Fruit fly (Drosophila melanogaster) whole organism, prepupa: ENCODE results near the gene cac.

Source experiments
- CG10631 ChIP-seq: fragments of 200-800 bp; sonication (Bioruptor generic); optimal IDR thresholded peaks from 2 replicates; lab custom pipeline; 2016; ENCODE audit warnings: missing biosample characterization, missing genetic modification characterization
- CG10669 ChIP-seq: fragments of 200-800 bp; sonication (Bioruptor generic); optimal IDR thresholded peaks from 3 replicates; lab custom pipeline; 2018; ENCODE audit warnings: missing biosample characterization, mild to moderate bottlenecking, missing genetic modification characterization, moderate library complexity
- CG11902 ChIP-seq: fragments of 200-800 bp; sonication (Bioruptor generic); optimal IDR thresholded peaks from 3 replicates; lab custom pipeline; 2016; ENCODE audit warnings: missing biosample characterization, missing genetic modification characterization
- CG3032 ChIP-seq: fragments of 200-800 bp; optimal IDR thresholded peaks from 2 replicates; lab custom pipeline; 2019; ENCODE audit warnings: missing biosample characterization, mild to moderate bottlenecking, missing genetic modification characterization, moderate library complexity
- CG31627 ChIP-seq: fragments of 200-800 bp; sonication (Bioruptor generic); optimal IDR thresholded peaks from 3 replicates; lab custom pipeline; 2016; ENCODE audit warnings: missing biosample characterization, missing genetic modification characterization
- CG32006 ChIP-seq: fragments of 200-800 bp; sonication (Bioruptor generic); optimal IDR thresholded peaks from 3 replicates; lab custom pipeline; 2017; ENCODE audit warnings: missing biosample characterization, mild to moderate bottlenecking, missing genetic modification characterization
- CG3919 ChIP-seq: fragments of 200-800 bp; sonication (Bioruptor generic); optimal IDR thresholded peaks from 3 replicates; lab custom pipeline; 2016; ENCODE audit warnings: missing biosample characterization, missing genetic modification characterization
- CG6163 ChIP-seq: fragments of 200-800 bp; sonication (Bioruptor generic); IDR thresholded peaks from 3 replicates; pipeline ENCODE4 v1.3.6; 2022; ENCODE audit warnings: missing biosample characterization, missing genetic modification characterization
- CG6276 ChIP-seq: fragments of 200-800 bp; sonication (Bioruptor generic); optimal IDR thresholded peaks from 2 replicates; lab custom pipeline; 2017; ENCODE audit warnings: missing biosample characterization, mild to moderate bottlenecking, missing genetic modification characterization
- CG6792 ChIP-seq: fragments of 200-800 bp; sonication (Bioruptor generic); optimal IDR thresholded peaks from 3 replicates; lab custom pipeline; 2016; ENCODE audit warnings: missing biosample characterization, missing genetic modification characterization
- CG6808 ChIP-seq: fragments of 200-800 bp; sonication (Bioruptor generic); optimal IDR thresholded peaks from 3 replicates; lab custom pipeline; 2017; ENCODE audit warnings: missing biosample characterization, missing genetic modification characterization, mild to moderate bottlenecking, moderate library complexity, missing genetic modification reagents
- CG6854 ChIP-seq: fragments of 200-800 bp; sonication (Bioruptor generic); optimal IDR thresholded peaks from 2 replicates; lab custom pipeline; 2017; ENCODE audit warnings: missing biosample characterization, mild to moderate bottlenecking, missing genetic modification characterization
- CG8119 ChIP-seq: fragments of 200-800 bp; sonication (Bioruptor generic); IDR thresholded peaks from 3 replicates; pipeline ENCODE4 v1.3.6; 2022; ENCODE audit warnings: missing biosample characterization, missing genetic modification characterization
- Eip75B ChIP-seq: fragments of 200-800 bp; sonication (Bioruptor generic); optimal IDR thresholded peaks from 3 replicates; lab custom pipeline; 2016; ENCODE audit warnings: missing biosample characterization, missing genetic modification characterization
- Eip78C ChIP-seq: fragments of 200-800 bp; sonication (Bioruptor generic); peaks from one replicate; lab custom pipeline; 2016; ENCODE audit warnings: missing biosample characterization, missing genetic modification characterization
- Ets96B ChIP-seq: fragments of 200-800 bp; optimal IDR thresholded peaks from 2 replicates; lab custom pipeline; 2019; ENCODE audit warnings: missing biosample characterization, mild to moderate bottlenecking, missing genetic modification characterization, moderate library complexity
- Hr4 ChIP-seq: fragments of 200-800 bp; sonication (Bioruptor generic); optimal IDR thresholded peaks from 3 replicates; lab custom pipeline; 2016; ENCODE audit warnings: missing biosample characterization, missing genetic modification characterization
- OdsH ChIP-seq: fragments of 200-800 bp; sonication (Bioruptor generic); optimal IDR thresholded peaks from 3 replicates; lab custom pipeline; 2016; ENCODE audit warnings: missing biosample characterization, missing genetic modification characterization
- Sox15 ChIP-seq: fragments of 200-800 bp; sonication (Bioruptor generic); optimal IDR thresholded peaks from 3 replicates; lab custom pipeline; 2016; ENCODE audit warnings: missing biosample characterization, missing genetic modification characterization
- achi ChIP-seq: fragments of 200-800 bp; sonication (Bioruptor generic); optimal IDR thresholded peaks from 3 replicates; lab custom pipeline; 2016; ENCODE audit warnings: missing biosample characterization, missing genetic modification characterization
- acj6 ChIP-seq: fragments of 200-800 bp; sonication (Bioruptor generic); optimal IDR thresholded peaks from 3 replicates; lab custom pipeline; 2016; ENCODE audit warnings: missing biosample characterization, missing genetic modification characterization
- cyc ChIP-seq: fragments of 200-800 bp; sonication (Bioruptor generic); optimal IDR thresholded peaks from 3 replicates; lab custom pipeline; 2016; ENCODE audit warnings: missing biosample characterization, missing genetic modification characterization
- eg ChIP-seq: fragments of 200-800 bp; sonication (Bioruptor generic); IDR thresholded peaks from 3 replicates; pipeline ENCODE4 v1.3.6; 2022; ENCODE audit warnings: missing biosample characterization, missing genetic modification characterization
- fd59A ChIP-seq: fragments of 200-800 bp; sonication (Bioruptor generic); optimal IDR thresholded peaks from 2 replicates; lab custom pipeline; 2017; ENCODE audit warnings: missing biosample characterization, mild to moderate bottlenecking, missing genetic modification characterization, missing genetic modification reagents
- lz ChIP-seq: fragments of 200-800 bp; sonication (Bioruptor generic); optimal IDR thresholded peaks from 3 replicates; lab custom pipeline; 2016; ENCODE audit warnings: missing biosample characterization, missing genetic modification characterization
- pdm3 ChIP-seq: fragments of 200-800 bp; sonication (Bioruptor generic); optimal IDR thresholded peaks from 3 replicates; lab custom pipeline; 2016; ENCODE audit warnings: missing biosample characterization, missing genetic modification characterization
- ss ChIP-seq, 2 experiments: fragments of 200-800 bp; sonication (Bioruptor generic); optimal IDR thresholded peaks; 2 replicates in 1 of 2; 3 replicates in 1 of 2; lab custom pipeline; 2017 to 2018; ENCODE audit warnings: mild to moderate bottlenecking in 2 of 2, missing biosample characterization in 2 of 2, missing genetic modification characterization in 2 of 2, moderate library complexity in 1 of 2
- svp ChIP-seq: fragments of 200-800 bp; sonication (Bioruptor generic); peaks from one replicate; lab custom pipeline; 2016; ENCODE audit warnings: missing biosample characterization, missing genetic modification characterization

Gene cac

DNA sequence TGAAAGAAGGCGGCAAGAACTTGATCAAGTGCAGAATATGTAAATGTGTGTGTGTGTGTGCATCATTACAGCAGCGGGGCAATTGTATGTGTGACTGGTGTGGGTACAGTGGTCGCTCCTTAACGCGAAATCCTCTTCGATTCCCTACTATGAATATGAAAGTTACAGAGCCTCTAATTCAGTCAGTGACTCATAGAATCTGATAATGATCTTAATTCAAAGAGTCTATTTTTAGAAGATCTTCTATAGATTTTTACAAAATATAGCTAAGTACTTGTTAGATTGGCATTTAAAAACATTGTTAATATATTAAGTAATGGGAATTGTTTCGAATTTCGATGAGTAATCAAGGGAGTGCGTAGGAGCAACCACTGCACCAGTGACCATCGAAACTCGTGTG, 102.4 kb downstream of the cac start:
- TF ChIP-seq Hr4 (GFP tag; lab: Kevin White, UChicago) (peak; percentile 25), Sox15 (GFP tag; lab: Kevin White, UChicago) (no peak), CG6276 (GFP tag; lab: Kevin White, UChicago) (no peak), svp (peak; percentile 44), ss (GFP tag; optimal IDR thresholded peaks at IDR 0.05; lab: Kevin White, UChicago) (no peak), CG10631 (GFP tag; lab: Kevin White, UChicago) (peak; percentile 19), lz (GFP tag; lab: Kevin White, UChicago) (no peak), pdm3 (GFP tag; lab: Kevin White, UChicago) (peak; percentile 31), fd59A (GFP tag; lab: Kevin White, UChicago) (no peak), CG6792 (GFP tag; lab: Kevin White, UChicago) (peak; percentile 25), eg (GFP tag; lab: Robert Waterston, UW) (peak; percentile 35; the same call in 1 of the 3 replicates), achi (GFP tag; lab: Kevin White, UChicago) (peak; percentile 10), acj6 (GFP tag; lab: Kevin White, UChicago) (no peak), cyc (GFP tag; lab: Kevin White, UChicago) (no peak), CG3032 (tag; lab: Kevin White, UChicago) (peak; percentile 22), Eip78C (peak; percentile 81), CG3919 (GFP tag; lab: Kevin White, UChicago) (peak; percentile 42), CG10669 (peak; percentile 36), Ets96B (peak; percentile 16), OdsH (GFP tag; lab: Kevin White, UChicago) (peak; percentile 33), CG8119 (GFP tag; lab: Robert Waterston, UW) (0 out of 3 replicates have a peak, but pooled peaks have one; percentile 30), Eip75B (GFP tag; lab: Kevin White, UChicago) (no peak), CG32006 (peak; percentile 49), CG11902 (no peak)
- TF ChIP-seq, all 60 proteins: peak for 15

DNA sequence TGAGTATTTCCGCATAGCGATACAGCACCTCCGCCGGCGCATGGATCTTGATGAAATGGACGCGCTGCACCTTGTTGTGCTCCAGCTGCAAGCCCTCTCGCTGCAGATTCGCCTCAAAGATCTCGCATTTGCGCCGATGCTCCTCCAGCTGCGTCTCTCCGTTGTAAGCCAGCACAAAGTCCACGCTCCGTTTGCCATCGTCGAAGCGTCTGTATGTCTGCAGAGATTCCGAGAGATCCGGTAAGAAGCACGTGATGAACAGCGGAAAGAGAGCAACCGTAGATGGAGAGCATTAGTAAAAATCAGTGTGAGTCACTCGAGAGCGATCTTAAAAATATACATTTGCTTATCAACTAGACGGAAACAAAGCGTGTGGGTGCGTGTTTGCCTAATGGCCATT, 103.2 kb downstream of the cac start:
- no peak for TF ChIP-seq CG31627 (GFP tag; lab: Kevin White, UChicago)
- TF ChIP-seq CG6854 = no peak
- peak; percentile 5 for TF ChIP-seq CG6276 (GFP tag; lab: Kevin White, UChicago)
- TF ChIP-seq CG6163 (GFP tag; lab: Robert Waterston, UW) = no peak
- peak; percentile 44 to 58 for TF ChIP-seq ss (GFP tag; optimal IDR thresholded peaks at IDR 0.05; lab: Kevin White, UChicago)
- TF ChIP-seq CG6808 = peak; percentile 44
